Worm (Caenorhabditis elegans) whole organism, late embryonic: Measurements from ENCODE around the gene T07D4.5.

ENCODE experiments used
- C08G9.2 ChIP-seq: sonication (generic microtip); optimal IDR thresholded peaks from 2 replicates; lab custom pipeline; 2016; ENCODE audit warnings: mild to moderate bottlenecking, missing genetic modification characterization, moderate library complexity, missing compliant biosample characterization
- F13H6.1 ChIP-seq: sonication (generic microtip); optimal IDR thresholded peaks from 2 replicates; lab custom pipeline; 2016; ENCODE audit warnings: missing genetic modification characterization, missing compliant biosample characterization
- K09A11.1 ChIP-seq: sonication (generic microtip); optimal IDR thresholded peaks from 2 replicates; lab custom pipeline; 2017; ENCODE audit warnings: antibody characterized with exemption, mild to moderate bottlenecking, missing genetic modification characterization, missing compliant biosample characterization; ENCODE audit not compliant: insufficient read depth
- Y22D7AL.16 ChIP-seq: sonication (generic microtip); optimal IDR thresholded peaks from 2 replicates; lab custom pipeline; 2016; ENCODE audit warnings: missing genetic modification characterization, missing compliant biosample characterization
- ama-1 ChIP-seq: fragments of 150-350 bp; optimal IDR thresholded peaks from 2 replicates; lab custom pipeline; 2014
- ceh-18 ChIP-seq: sonication (generic microtip); optimal IDR thresholded peaks from 2 replicates; lab custom pipeline; 2016; ENCODE audit warnings: missing genetic modification characterization, missing compliant biosample characterization
- ceh-2 ChIP-seq: sonication (generic microtip); optimal IDR thresholded peaks from 2 replicates; lab custom pipeline; 2016; ENCODE audit warnings: missing genotype, missing genetic modification characterization, missing compliant biosample characterization
- ceh-34 ChIP-seq: sonication (generic microtip); optimal IDR thresholded peaks from 2 replicates; lab custom pipeline; 2016; ENCODE audit warnings: mild to moderate bottlenecking, missing genetic modification characterization, missing compliant biosample characterization
- ceh-6 ChIP-seq: fragments of 200-800 bp; sonication (Bioruptor generic); optimal IDR thresholded peaks from 2 replicates; lab custom pipeline; 2018; ENCODE audit warnings: mild to moderate bottlenecking, missing genetic modification characterization, missing compliant biosample characterization
- ceh-9 ChIP-seq: sonication (generic microtip); optimal IDR thresholded peaks from 2 replicates; lab custom pipeline; 2016; ENCODE audit warnings: mild to moderate bottlenecking, missing genetic modification characterization, inconsistent platforms, missing compliant biosample characterization
- elt-4 ChIP-seq: sonication (generic microtip); optimal IDR thresholded peaks from 2 replicates; lab custom pipeline; 2016; ENCODE audit warnings: missing genetic modification characterization, missing compliant biosample characterization
- ets-4 ChIP-seq: sonication (generic microtip); optimal IDR thresholded peaks from 2 replicates; lab custom pipeline; 2016; ENCODE audit warnings: missing genetic modification characterization, missing compliant biosample characterization
- fax-1 ChIP-seq: sonication (generic microtip); optimal IDR thresholded peaks from 2 replicates; lab custom pipeline; 2016; ENCODE audit warnings: missing genotype, missing genetic modification characterization, missing compliant biosample characterization
- fkh-10 ChIP-seq: fragments of 150-350 bp; optimal IDR thresholded peaks from 2 replicates; lab custom pipeline; 2014; ENCODE audit warnings: missing biosample characterization, missing genetic modification reagents, missing genetic modification characterization
- gmeb-2 ChIP-seq: sonication (generic microtip); optimal IDR thresholded peaks from 2 replicates; lab custom pipeline; 2016; ENCODE audit warnings: missing genetic modification characterization, inconsistent platforms, missing compliant biosample characterization
- hlh-13 ChIP-seq: fragments of 200-800 bp; sonication (Bioruptor generic); optimal IDR thresholded peaks from 2 replicates; lab custom pipeline; 2018; ENCODE audit warnings: mild to moderate bottlenecking, missing genetic modification characterization, missing compliant biosample characterization
- hlh-15 ChIP-seq: sonication (generic microtip); optimal IDR thresholded peaks from 2 replicates; lab custom pipeline; 2016; ENCODE audit warnings: missing genetic modification characterization, missing compliant biosample characterization
- hlh-6 ChIP-seq: sonication (generic microtip); optimal IDR thresholded peaks from 2 replicates; lab custom pipeline; 2016; ENCODE audit warnings: missing genotype, missing genetic modification characterization, missing compliant biosample characterization
- lin-11 ChIP-seq: fragments of 200-800 bp; sonication (Bioruptor generic); optimal IDR thresholded peaks from 2 replicates; lab custom pipeline; 2018; ENCODE audit warnings: mild to moderate bottlenecking, missing genetic modification characterization, missing compliant biosample characterization
- mec-3 ChIP-seq: sonication (generic microtip); optimal IDR thresholded peaks from 2 replicates; lab custom pipeline; 2016; ENCODE audit warnings: borderline replicate concordance, missing genetic modification characterization, missing compliant biosample characterization
- nhr-11 ChIP-seq: fragments of 150-350 bp; optimal IDR thresholded peaks from 2 replicates; lab custom pipeline; 2014; ENCODE audit warnings: missing biosample characterization, missing genetic modification characterization
- npax-4 ChIP-seq: sonication (generic microtip); optimal IDR thresholded peaks from 2 replicates; lab custom pipeline; 2016; ENCODE audit warnings: missing genetic modification characterization, missing compliant biosample characterization
- pat-9 ChIP-seq: fragments of 200-800 bp; sonication (Bioruptor generic); optimal IDR thresholded peaks from 2 replicates; lab custom pipeline; 2018; ENCODE audit warnings: mild to moderate bottlenecking, missing genetic modification characterization, moderate library complexity, missing compliant biosample characterization
- pax-1 ChIP-seq: fragments of 150-350 bp; optimal IDR thresholded peaks from 2 replicates; lab custom pipeline; 2014; ENCODE audit warnings: missing biosample characterization, missing genetic modification characterization
- pha-2 ChIP-seq: sonication (generic microtip); optimal IDR thresholded peaks from 2 replicates; lab custom pipeline; 2017; ENCODE audit warnings: mild to moderate bottlenecking, missing genetic modification characterization, missing compliant biosample characterization
- pha-4 ChIP-seq: fragments of 150-350 bp; optimal IDR thresholded peaks from 2 replicates; lab custom pipeline; 2018; ENCODE audit warnings: missing biosample characterization, missing genetic modification reagents, missing genetic modification characterization
- pqm-1 ChIP-seq: sonication (generic microtip); optimal IDR thresholded peaks from 2 replicates; lab custom pipeline; 2016; ENCODE audit warnings: missing genetic modification characterization, missing compliant biosample characterization
- sdc-2 ChIP-seq: sonication (generic microtip); optimal IDR thresholded peaks from 2 replicates; lab custom pipeline; 2016; ENCODE audit warnings: missing genotype, missing genetic modification characterization, missing compliant biosample characterization
- sox-2 ChIP-seq: fragments of 200-800 bp; sonication (Bioruptor generic); IDR thresholded peaks from 2 replicates; pipeline ENCODE4 v1.3.6; 2022; ENCODE audit warnings: missing genetic modification reagents, missing genetic modification characterization, missing compliant biosample characterization
- syd-9 ChIP-seq: sonication (generic microtip); optimal IDR thresholded peaks from 2 replicates; lab custom pipeline; 2016; ENCODE audit warnings: mild to moderate bottlenecking, missing genetic modification characterization, moderate library complexity, missing compliant biosample characterization
- tbx-2 ChIP-seq: sonication (generic microtip); optimal IDR thresholded peaks from 2 replicates; lab custom pipeline; 2016; ENCODE audit warnings: missing genetic modification characterization, missing compliant biosample characterization
- unc-42 ChIP-seq: sonication (generic microtip); optimal IDR thresholded peaks from 2 replicates; lab custom pipeline; 2016; ENCODE audit warnings: missing genotype, missing genetic modification characterization, missing compliant biosample characterization
- unc-86 ChIP-seq: sonication (generic microtip); optimal IDR thresholded peaks from 2 replicates; lab custom pipeline; 2016; ENCODE audit warnings: missing genetic modification characterization, missing compliant biosample characterization
- ztf-16 ChIP-seq: sonication (generic microtip); optimal IDR thresholded peaks from 2 replicates; lab custom pipeline; 2017; ENCODE audit warnings: missing genetic modification characterization, missing compliant biosample characterization

T07D4.5 gene

DNA sequence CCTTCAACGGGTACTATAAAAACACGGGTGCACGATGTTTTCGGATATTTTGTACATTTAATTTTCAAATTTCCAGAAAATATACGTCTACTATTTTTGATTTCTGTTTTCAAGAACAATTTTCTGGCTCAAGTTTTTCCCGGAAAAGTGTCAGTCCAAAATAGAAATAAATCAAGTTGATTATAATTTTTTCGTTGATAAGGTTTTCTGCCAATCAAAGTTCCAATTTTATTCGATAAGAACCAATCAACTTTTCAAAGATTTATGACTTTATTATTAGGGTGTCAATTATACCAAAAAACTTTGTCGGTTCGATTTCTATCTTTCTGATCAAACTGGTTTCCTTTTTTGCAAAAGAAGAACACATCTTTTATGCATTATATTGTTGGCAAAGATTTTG is 30.5 kb upstream of the T07D4.5 start:
- TF ChIP-seq unc-86 (no peak), Y22D7AL.16 (tag; lab: Kevin White, UChicago) (no peak), elt-4 (tag; lab: Kevin White, UChicago) (no peak), pat-9 (tag; lab: Kevin White, UChicago) (no peak), syd-9 (no peak), mec-3 (no peak), hlh-15 (tag; lab: Kevin White, UChicago) (no peak), F13H6.1 (tag; lab: Kevin White, UChicago) (no peak), pha-4 (tag; lab: Kevin White, UChicago) (no peak), ceh-6 (GFP tag; lab: Kevin White, UChicago) (no peak), ceh-34 (no peak), K09A11.1 (tag; lab: Kevin White, UChicago) (no peak)

DNA sequence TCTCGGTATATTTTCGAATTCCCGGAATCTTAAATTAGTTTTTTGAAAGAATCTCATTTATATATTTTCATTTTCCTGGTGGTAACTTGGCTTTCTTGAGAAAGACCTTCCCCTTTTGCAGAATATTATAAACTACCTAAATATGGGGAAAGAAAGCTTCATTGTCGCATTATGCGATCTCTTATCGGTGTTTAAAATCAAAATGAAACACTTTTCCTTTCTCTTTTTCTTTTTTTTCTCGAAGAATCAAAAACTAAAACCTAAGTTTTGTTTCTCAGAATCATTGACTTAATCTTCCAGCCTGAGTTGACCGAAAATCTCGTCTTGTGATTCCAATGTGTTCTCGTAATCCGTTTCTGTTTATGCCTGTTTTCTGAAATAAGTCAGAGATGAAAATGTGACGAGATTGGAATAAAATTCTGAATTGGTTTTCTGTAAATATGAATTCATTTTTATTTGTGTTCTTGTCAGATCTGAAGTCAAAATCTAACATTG is 28.4 kb upstream of the T07D4.5 start:
- TF ChIP-seq C08G9.2 (tag; lab: Kevin White, UChicago) = no peak
- no peak for TF ChIP-seq sdc-2
- TF ChIP-seq K09A11.1 (tag; lab: Kevin White, UChicago) = no peak
- TF ChIP-seq ceh-18 (tag; lab: Kevin White, UChicago) = no peak

DNA sequence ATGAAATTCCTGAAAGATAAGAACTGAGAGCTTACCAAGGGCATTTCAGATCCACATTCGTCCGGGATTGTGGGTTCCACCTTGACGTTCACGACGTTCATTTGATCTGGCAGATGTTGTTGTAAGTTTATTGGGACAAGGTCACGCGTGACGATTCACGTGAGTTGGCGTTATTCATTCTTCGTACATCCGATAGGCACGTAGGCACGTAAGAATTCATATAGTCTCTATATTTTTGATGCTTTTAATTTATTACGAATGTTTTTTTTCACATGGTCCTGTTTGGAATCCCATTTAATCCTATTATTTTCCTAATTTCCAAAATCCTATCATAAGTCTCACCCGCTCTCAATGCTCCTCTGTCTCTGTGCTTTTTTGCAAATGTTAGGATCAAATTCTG is 27.8 kb upstream of the T07D4.5 start, which contains the start of gene B0457.4:
B0457.4 (minus strand) TSS at position 101 of the 400 bp plus-strand sequence.
- TF ChIP-seq gmeb-2 (no peak), unc-86 (no peak), fkh-10 (GFP tag; lab: Kevin White, UChicago) (no peak), hlh-6 (tag; lab: Kevin White, UChicago) (no peak), ets-4 (tag; lab: Kevin White, UChicago) (no peak), ceh-9 (no peak), ceh-6 (GFP tag; lab: Kevin White, UChicago) (no peak), ama-1 (lab: Kevin White, UChicago) (no peak), pqm-1 (no peak), unc-42 (no peak), pat-9 (tag; lab: Kevin White, UChicago) (no peak), hlh-13 (GFP tag; lab: Kevin White, UChicago) (no peak), F13H6.1 (tag; lab: Kevin White, UChicago) (no peak)

DNA sequence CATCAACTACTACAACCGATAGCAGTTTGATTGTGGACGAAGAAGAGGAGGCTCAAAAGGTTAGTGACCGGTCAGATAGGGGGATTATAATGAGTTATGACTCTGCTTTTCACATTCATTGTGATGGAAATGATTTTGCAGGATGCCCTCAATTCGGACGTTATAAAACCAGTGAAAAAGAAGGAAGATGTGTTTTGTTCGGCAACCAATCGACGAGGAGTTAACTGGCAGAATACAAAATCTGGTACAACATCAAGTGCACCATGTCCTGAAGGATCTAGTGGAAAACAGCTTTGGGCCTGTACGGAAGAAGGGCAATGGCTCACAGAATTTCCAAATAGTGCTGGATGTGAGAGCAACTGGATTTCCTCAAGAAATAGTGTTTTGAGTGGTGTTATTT is 19.7 kb upstream of the T07D4.5 start:
- no peak for TF ChIP-seq ceh-9
- TF ChIP-seq fkh-10 (GFP tag; lab: Kevin White, UChicago) = no peak
- no peak for TF ChIP-seq pax-1 (tag; lab: Kevin White, UChicago)
- TF ChIP-seq hlh-13 (GFP tag; lab: Kevin White, UChicago) = no peak
- TF ChIP-seq sox-2 (GFP tag; lab: Robert Waterston, UW) = no peak
- no peak for TF ChIP-seq elt-4 (tag; lab: Kevin White, UChicago)
- no peak for TF ChIP-seq nhr-11 (tag; lab: Kevin White, UChicago)
- no peak for TF ChIP-seq ztf-16 (tag; lab: Kevin White, UChicago)
- no peak for TF ChIP-seq tbx-2 (tag; lab: Kevin White, UChicago)
- TF ChIP-seq ceh-2 (tag; lab: Kevin White, UChicago) = no peak
- TF ChIP-seq fax-1 = no peak
- TF ChIP-seq lin-11 (tag; lab: Kevin White, UChicago) = no peak
- no peak for TF ChIP-seq unc-42
- no peak for TF ChIP-seq F13H6.1 (tag; lab: Kevin White, UChicago)

- TF ChIP-seq pha-2 (tag; lab: Kevin White, UChicago) (peak; percentile 29), tbx-2 (tag; lab: Kevin White, UChicago) (peak; percentile 30), ceh-34 (peak; percentile 24), npax-4 (tag; lab: Kevin White, UChicago) (no peak)
These were observed 15.2 kb upstream of the T07D4.5 start for ce11 chrII:8899357-8899748.
